Worm (Caenorhabditis elegans): ENCODE results near the gene F35D11.1.

ce11 chrII:4638241-4638640 is 11.5 kb downstream of the F35D11.1 start, which contains the start of gene che-10:
- no peak for TF ChIP-seq sea-1 (GFP tag; conservative IDR thresholded peaks at IDR 0.05)
- TF ChIP-seq flt-1 (GFP tag; IDR thresholded peaks at IDR 0.05) = no peak
- TF ChIP-seq hmbx-1 (tag; optimal IDR thresholded peaks at IDR 0.05) = no peak
- no peak for TF ChIP-seq ama-1 (optimal IDR thresholded peaks at IDR 0.05)
- TF ChIP-seq tbx-37 (GFP tag; conservative IDR thresholded peaks at IDR 0.05) = no peak
- no peak for TF ChIP-seq ceh-13 (GFP tag; optimal IDR thresholded peaks at IDR 0.05)
- TF ChIP-seq aly-1 (tag; optimal IDR thresholded peaks at IDR 0.05) = no peak
- no peak for TF ChIP-seq tbx-11 (GFP tag; IDR thresholded peaks at IDR 0.05)
- no peak for TF ChIP-seq F13C5.2 (tag; optimal IDR thresholded peaks at IDR 0.05)
- no peak for TF ChIP-seq ceh-36 (tag; optimal IDR thresholded peaks at IDR 0.05)
- no peak for TF ChIP-seq hnd-1 (tag; optimal IDR thresholded peaks at IDR 0.05)
- no peak for TF ChIP-seq tra-4 (tag; optimal IDR thresholded peaks at IDR 0.05)

All from whole organism, early embryonic.